Worm (Caenorhabditis elegans) whole organism, young adult: Measurements from ENCODE around the gene str-134.
A peak's percentile ranks its signal among the peaks of the same experiment; 100 is the strongest.

Experiments
- B0261.1 ChIP-seq: sonication (generic microtip); optimal IDR thresholded peaks from 2 replicates; lab custom pipeline; 2016; ENCODE audit warnings: mild to moderate bottlenecking, missing genetic modification characterization, moderate library complexity, missing compliant biosample characterization
- B0336.3 ChIP-seq: fragments of 200-800 bp; sonication (Bioruptor generic); IDR thresholded peaks from 2 replicates; pipeline ENCODE4 v1.3.6; 2022; ENCODE audit warnings: missing genetic modification characterization, missing compliant biosample characterization
- C17E4.6 ChIP-seq: fragments of 200-800 bp; sonication (Bioruptor generic); IDR thresholded peaks from 2 replicates; pipeline ENCODE4 v1.3.6; 2022; ENCODE audit warnings: missing genetic modification reagents, missing genetic modification characterization, missing compliant biosample characterization
- F49E8.2 ChIP-seq: sonication (generic microtip); optimal IDR thresholded peaks from 3 replicates; lab custom pipeline; 2017; ENCODE audit warnings: missing genetic modification characterization, mild to moderate bottlenecking, missing compliant biosample characterization, antibody characterized with exemption, moderate library complexity; ENCODE audit not compliant: insufficient read depth
- T07F8.4 ChIP-seq: sonication (generic microtip); optimal IDR thresholded peaks from 2 replicates; lab custom pipeline; 2016; ENCODE audit warnings: mild to moderate bottlenecking, missing genetic modification characterization, moderate library complexity, missing compliant biosample characterization
- Y56A3A.18 ChIP-seq: fragments of 200-800 bp; sonication (Bioruptor generic); IDR thresholded peaks from 2 replicates; pipeline ENCODE4 v1.3.6; 2022; ENCODE audit warnings: missing genetic modification reagents, missing genetic modification characterization, missing compliant biosample characterization
- ZK185.1 ChIP-seq: sonication (generic microtip); optimal IDR thresholded peaks from 2 replicates; lab custom pipeline; 2016; ENCODE audit warnings: mild to moderate bottlenecking, missing genetic modification characterization, missing compliant biosample characterization; ENCODE audit not compliant: poor library complexity, severe bottlenecking
- aptf-2 ChIP-seq: fragments of 200-800 bp; sonication (Bioruptor generic); conservative IDR thresholded peaks from 2 replicates; pipeline ENCODE4 v1.3.6; 2022; ENCODE audit warnings: missing genetic modification reagents, missing genetic modification characterization, missing compliant biosample characterization
- aptf-3 ChIP-seq: fragments of 200-800 bp; sonication (Bioruptor generic); IDR thresholded peaks from 2 replicates; pipeline ENCODE4 v1.3.6; 2022; ENCODE audit warnings: missing genetic modification characterization, missing compliant biosample characterization
- attf-3 ChIP-seq: fragments of 200-800 bp; sonication (Bioruptor generic); conservative IDR thresholded peaks from 2 replicates; pipeline ENCODE4 v1.3.6; 2022; ENCODE audit warnings: missing genetic modification reagents, missing genetic modification characterization, missing compliant biosample characterization
- ccch-3 ChIP-seq: fragments of 200-800 bp; sonication (Bioruptor generic); optimal IDR thresholded peaks from 2 replicates; lab custom pipeline; 2018; ENCODE audit warnings: mild to moderate bottlenecking, missing genetic modification characterization, missing compliant biosample characterization
- ceh-100 ChIP-seq: fragments of 200-800 bp; sonication (Bioruptor generic); IDR thresholded peaks from 2 replicates; pipeline ENCODE4 v1.3.6; 2022; ENCODE audit warnings: missing genetic modification reagents, missing genetic modification characterization, missing compliant biosample characterization
- dox-1 ChIP-seq: fragments of 200-800 bp; sonication (Bioruptor generic); IDR thresholded peaks from 2 replicates; pipeline ENCODE4 v1.3.6; 2022; ENCODE audit warnings: missing genetic modification reagents, missing genetic modification characterization, missing compliant biosample characterization
- dpff-1 ChIP-seq: sonication (generic microtip); optimal IDR thresholded peaks from 2 replicates; lab custom pipeline; 2017; ENCODE audit warnings: mild to moderate bottlenecking, missing genetic modification characterization, missing compliant biosample characterization
- dpl-1 ChIP-seq: fragments of 150-350 bp; optimal IDR thresholded peaks from 2 replicates; lab custom pipeline; 2014; ENCODE audit warnings: missing biosample characterization, missing genetic modification reagents, missing genetic modification characterization
- him-1 ChIP-seq: sonication (generic microtip); optimal IDR thresholded peaks from 2 replicates; lab custom pipeline; 2016; ENCODE audit warnings: missing genotype, missing genetic modification reagents, missing genetic modification characterization, missing compliant biosample characterization
- hlh-12 ChIP-seq: sonication (generic microtip); optimal IDR thresholded peaks from 2 replicates; lab custom pipeline; 2016; ENCODE audit warnings: missing genetic modification characterization, missing compliant biosample characterization
- hmg-1.2 ChIP-seq: fragments of 200-800 bp; sonication (Bioruptor generic); IDR thresholded peaks from 2 replicates; pipeline ENCODE4 v1.3.6; 2022; ENCODE audit warnings: missing genetic modification reagents, missing genetic modification characterization, missing compliant biosample characterization
- hmg-20 ChIP-seq: fragments of 200-800 bp; sonication (Bioruptor generic); IDR thresholded peaks from 2 replicates; pipeline ENCODE4 v1.3.6; 2022; ENCODE audit warnings: missing genetic modification reagents, missing genetic modification characterization, missing compliant biosample characterization
- lag-1 ChIP-seq: fragments of 200-800 bp; sonication (Bioruptor generic); IDR thresholded peaks from 2 replicates; pipeline ENCODE4 v1.3.6; 2022; ENCODE audit warnings: missing genetic modification reagents, missing genetic modification characterization, missing compliant biosample characterization
- let-526 ChIP-seq: fragments of 200-800 bp; sonication (Bioruptor generic); IDR thresholded peaks from 2 replicates; pipeline ENCODE4 v1.3.6; 2022; ENCODE audit warnings: missing genetic modification reagents, missing genetic modification characterization, missing compliant biosample characterization
- let-607 ChIP-seq, 2 experiments: fragments of 200-800 bp in 1 of 2; sonication (Bioruptor generic) in 1 of 2; sonication (generic microtip) in 1 of 2; optimal IDR thresholded peaks; 2 replicates each; lab custom pipeline; 2016 to 2018; ENCODE audit warnings: mild to moderate bottlenecking in 2 of 2, missing compliant biosample characterization in 2 of 2, missing genetic modification characterization in 2 of 2, moderate library complexity in 2 of 2, missing genotype in 1 of 2
- lin-35 ChIP-seq, 3 experiments: fragments of 150-350 bp in 2 of 3; sonication (generic microtip) in 1 of 3; optimal IDR thresholded peaks; 2 replicates each; lab custom pipeline; 2014 to 2018; ENCODE audit warnings: missing biosample characterization in 3 of 3, missing genetic modification characterization in 3 of 3, missing genetic modification reagents in 3 of 3
- lin-40 ChIP-seq: sonication (generic microtip); optimal IDR thresholded peaks from 2 replicates; lab custom pipeline; 2016; ENCODE audit warnings: missing genetic modification characterization, mild to moderate bottlenecking, missing compliant biosample characterization, missing genotype, missing genetic modification reagents
- lin-54 ChIP-seq: fragments of 200-800 bp; sonication (Bioruptor generic); optimal IDR thresholded peaks from 2 replicates; lab custom pipeline; 2018; ENCODE audit warnings: mild to moderate bottlenecking, missing genetic modification characterization, missing compliant biosample characterization
- mcd-1 ChIP-seq: fragments of 200-800 bp; sonication (Bioruptor generic); IDR thresholded peaks from 2 replicates; pipeline ENCODE4 v1.3.6; 2022; ENCODE audit warnings: missing genetic modification reagents, missing genetic modification characterization, missing compliant biosample characterization
- mel-28 ChIP-seq: sonication (generic microtip); optimal IDR thresholded peaks from 2 replicates; lab custom pipeline; 2016; ENCODE audit warnings: borderline replicate concordance, mild to moderate bottlenecking, missing genetic modification characterization, missing compliant biosample characterization
- mxl-1 ChIP-seq: sonication (generic microtip); optimal IDR thresholded peaks from 2 replicates; lab custom pipeline; 2016; ENCODE audit warnings: missing genetic modification characterization, missing compliant biosample characterization
- nfya-1 ChIP-seq: sonication (generic microtip); optimal IDR thresholded peaks from 2 replicates; lab custom pipeline; 2017; ENCODE audit warnings: antibody characterized with exemption, missing compliant biosample characterization, missing genetic modification characterization, borderline replicate concordance; ENCODE audit not compliant: insufficient read depth
- nhr-80 ChIP-seq: sonication (generic microtip); optimal IDR thresholded peaks from 2 replicates; lab custom pipeline; 2016; ENCODE audit warnings: missing genetic modification characterization, missing compliant biosample characterization
- rcor-1 ChIP-seq: fragments of 200-800 bp; sonication (Bioruptor generic); IDR thresholded peaks from 2 replicates; pipeline ENCODE4 v1.3.6; 2022; ENCODE audit warnings: missing genetic modification reagents, missing genetic modification characterization, missing compliant biosample characterization
- rec-8 ChIP-seq, 2 experiments: sonication (generic microtip); optimal IDR thresholded peaks; 2 replicates each; lab custom pipeline; 2016; ENCODE audit warnings: mild to moderate bottlenecking in 2 of 2, missing genetic modification characterization in 2 of 2, missing genetic modification reagents in 2 of 2, missing genotype in 2 of 2, missing biosample characterization in 1 of 2, missing compliant biosample characterization in 1 of 2, moderate library complexity in 1 of 2
- sdz-38 ChIP-seq: sonication (generic microtip); optimal IDR thresholded peaks from 2 replicates; lab custom pipeline; 2016; ENCODE audit warnings: missing genotype, missing genetic modification characterization, missing compliant biosample characterization
- sea-2 ChIP-seq: fragments of 200-800 bp; sonication (Bioruptor generic); IDR thresholded peaks from 2 replicates; pipeline ENCODE4 v1.3.6; 2022; ENCODE audit warnings: missing genetic modification characterization, missing compliant biosample characterization
- snpc-3.4 ChIP-seq: sonication (generic microtip); optimal IDR thresholded peaks from 2 replicates; lab custom pipeline; 2017; ENCODE audit warnings: missing genetic modification characterization, mild to moderate bottlenecking, missing compliant biosample characterization, antibody characterized with exemption, moderate library complexity, missing genotype, missing genetic modification reagents
- snpc-4 ChIP-seq, 5 experiments: fragments of 150-350 bp in 1 of 5; sonication (generic microtip) in 4 of 5; optimal IDR thresholded peaks; 2 replicates each; lab custom pipeline; 2014 to 2018; ENCODE audit warnings: missing genetic modification characterization in 5 of 5, missing biosample characterization in 3 of 5, antibody characterized with exemption in 2 of 5, mild to moderate bottlenecking in 2 of 5, missing compliant biosample characterization in 2 of 5, missing genotype in 2 of 5, moderate library complexity in 2 of 5, missing genetic modification reagents in 1 of 5
- tbp1 ChIP-seq: fragments of 200-800 bp; sonication (Bioruptor generic); optimal IDR thresholded peaks from 2 replicates; lab custom pipeline; 2018; ENCODE audit warnings: mild to moderate bottlenecking, missing genetic modification characterization, missing compliant biosample characterization
- unc-62 ChIP-seq: fragments of 150-350 bp; optimal IDR thresholded peaks from 2 replicates; lab custom pipeline; 2014; ENCODE audit warnings: missing biosample characterization, missing genetic modification reagents, missing genetic modification characterization
- xnd-1 ChIP-seq: sonication (generic microtip); optimal IDR thresholded peaks from 2 replicates; lab custom pipeline; 2016; ENCODE audit warnings: missing genotype, missing genetic modification reagents, missing genetic modification characterization, missing compliant biosample characterization
- ztf-22 ChIP-seq: fragments of 200-800 bp; sonication (Bioruptor generic); optimal IDR thresholded peaks from 2 replicates; lab custom pipeline; 2018; ENCODE audit warnings: mild to moderate bottlenecking, missing genetic modification characterization, moderate library complexity, missing compliant biosample characterization
- ztf-25 ChIP-seq: fragments of 200-800 bp; sonication (Bioruptor generic); IDR thresholded peaks from 2 replicates; pipeline ENCODE4 v1.3.6; 2022; ENCODE audit warnings: missing genetic modification reagents, missing genetic modification characterization, missing compliant biosample characterization
- ztf-3 ChIP-seq: fragments of 200-800 bp; sonication (Bioruptor generic); optimal IDR thresholded peaks from 2 replicates; lab custom pipeline; 2018; ENCODE audit warnings: mild to moderate bottlenecking, missing genetic modification characterization, missing compliant biosample characterization

Gene str-134

DNA sequence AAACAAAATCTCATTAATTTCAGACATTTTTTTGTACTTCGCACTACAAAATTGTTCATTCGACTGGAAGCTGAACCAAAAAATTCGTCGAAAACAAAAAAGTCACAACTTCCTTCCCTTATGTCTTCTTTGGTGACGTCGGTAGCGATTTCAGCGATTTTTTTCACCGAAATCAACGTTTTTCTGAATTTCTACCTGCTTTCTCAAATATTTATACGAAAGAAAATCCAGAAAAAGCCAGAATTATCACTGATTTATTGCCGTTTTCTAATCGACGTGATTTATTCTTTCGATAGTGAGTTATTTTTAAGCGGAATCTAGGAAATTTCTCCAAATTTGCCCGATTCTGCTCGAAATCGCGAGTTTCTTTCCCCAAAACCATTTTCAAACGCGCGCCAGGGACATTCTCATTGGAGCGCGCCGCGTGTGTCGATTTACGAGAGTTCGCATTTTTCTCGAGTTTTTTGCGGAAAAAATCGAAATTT is 31.5 kb downstream of the str-134 start, which contains the start of gene srbc-58 (continued):
- TF ChIP-seq him-1 (tag; lab: Kevin White, UChicago) (peak; percentile 49), ztf-3 (GFP tag; lab: Kevin White, UChicago) (no peak), aptf-3 (GFP tag; lab: Robert Waterston, UW) (no peak), T07F8.4 (tag; lab: Kevin White, UChicago) (no peak), dpl-1 (GFP tag; lab: Kevin White, UChicago) (peak; percentile 52), rcor-1 (no peak), F49E8.2 (tag; lab: Kevin White, UChicago) (peak; percentile 43), B0336.3 (peak; percentile 83), nfya-1 (no peak), mcd-1 (peak; percentile 83), sea-2 (no peak), tbp1 (GFP tag; lab: Kevin White, UChicago) (peak; percentile 11), lin-54 (GFP tag; lab: Kevin White, UChicago) (peak; percentile 77), ceh-100 (GFP tag; lab: Robert Waterston, UW) (no peak), ZK185.1 (tag; lab: Kevin White, UChicago) (no peak), Y56A3A.18 (no peak), ztf-25 (GFP tag; lab: Robert Waterston, UW) (no peak), xnd-1 (no peak), hlh-12 (tag; lab: Kevin White, UChicago) (no peak), mxl-1 (tag; lab: Kevin White, UChicago) (no peak), unc-62 (no peak), lin-40 (tag; lab: Kevin White, UChicago) (no peak), snpc-4 (GFP tag; optimal IDR thresholded peaks at IDR 0.05; lab: Kevin White, UChicago) (no peak), snpc-4 (tag; optimal IDR thresholded peaks at IDR 0.05; lab: Kevin White, UChicago) (peak in 2 of 4 experiments; percentile 10 to 39), snpc-3.4 (tag; lab: Kevin White, UChicago) (peak; percentile 49), mel-28 (tag; lab: Kevin White, UChicago) (no peak), lin-35 (GFP tag; optimal IDR thresholded peaks at IDR 0.05; lab: Kevin White, UChicago) (peak in 2 of 3 experiments; percentile 8 to 35), ccch-3 (GFP tag; lab: Kevin White, UChicago) (no peak), dox-1 (GFP tag; lab: Robert Waterston, UW) (0 out of 2 replicates have a peak, but pooled peaks have one; percentile 10)

DNA sequence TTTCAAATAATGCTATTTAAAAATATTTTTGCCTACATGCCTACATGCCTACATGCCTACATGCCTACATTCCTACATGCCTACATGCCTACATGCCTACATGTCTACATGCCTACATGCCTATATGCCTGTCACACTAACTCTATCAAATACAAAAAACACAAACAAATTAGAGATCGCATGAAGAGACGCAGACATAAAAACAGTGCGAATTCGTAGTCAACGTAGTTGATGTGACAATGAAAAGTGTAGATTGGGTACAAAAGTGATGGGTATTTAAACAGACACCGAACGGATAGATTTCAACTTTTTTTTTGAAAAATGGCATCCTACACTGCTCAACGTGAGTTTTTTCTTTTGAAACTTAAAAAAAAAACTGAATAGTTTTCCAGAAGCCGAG is 33.8 kb downstream of the str-134 start, which contains the start of gene R09E12.9:
Gene R09E12.9 (plus strand): TSS at position 316 of the 400 bp plus-strand sequence.
- TF ChIP-seq aptf-2 (GFP tag; lab: Robert Waterston, UW): no peak
- no peak for TF ChIP-seq let-526
- TF ChIP-seq hmg-1.2 (GFP tag; lab: Robert Waterston, UW): peak; percentile 52; the same call in 1 of the 2 replicates
- no peak for TF ChIP-seq C17E4.6 (GFP tag; lab: Robert Waterston, UW)
- no peak for TF ChIP-seq him-1 (tag; lab: Kevin White, UChicago)
- TF ChIP-seq nhr-80 (tag; lab: Kevin White, UChicago): peak; percentile 3

ce11 chrV:778339-778738 is 34.9 kb downstream of the str-134 start, which contains the start of gene srbc-59:
TSS of gene srbc-59 (plus strand) at chrV:778639.
- no peak for TF ChIP-seq B0336.3
- TF ChIP-seq snpc-4 (GFP tag; optimal IDR thresholded peaks at IDR 0.05; lab: Kevin White, UChicago): no peak
- TF ChIP-seq snpc-4 (tag; optimal IDR thresholded peaks at IDR 0.05; lab: Kevin White, UChicago): no peak
- no peak for TF ChIP-seq ztf-22 (GFP tag; lab: Kevin White, UChicago)
- no peak for TF ChIP-seq let-607 (tag; optimal IDR thresholded peaks at IDR 0.05; lab: Kevin White, UChicago)
- TF ChIP-seq sdz-38 (tag; lab: Kevin White, UChicago): no peak
- TF ChIP-seq B0261.1 (tag; lab: Kevin White, UChicago): no peak
- no peak for TF ChIP-seq aptf-2 (GFP tag; lab: Robert Waterston, UW)
- no peak for TF ChIP-seq mel-28 (tag; lab: Kevin White, UChicago)
- TF ChIP-seq lag-1 (GFP tag; lab: Robert Waterston, UW): no peak
- TF ChIP-seq dpff-1: no peak
- no peak for TF ChIP-seq attf-3 (GFP tag; lab: Robert Waterston, UW)
- TF ChIP-seq rec-8 (tag; optimal IDR thresholded peaks at IDR 0.05; lab: Kevin White, UChicago): no peak
- TF ChIP-seq hmg-20: no peak
- TF ChIP-seq hmg-1.2 (GFP tag; lab: Robert Waterston, UW): no peak
